Worm (Caenorhabditis elegans): ENCODE results near the gene slc-17.7.

Gene slc-17.7

ce11 chrV:9221566-9221965 lies 44.7 kb downstream of the slc-17.7 start, which contains the start of gene grd-6:
grd-6 (plus strand) TSS chrV:9221866.
- TF ChIP-seq gmeb-1 (tag; optimal IDR thresholded peaks at IDR 0.05) (no peak), ceh-16 (tag; optimal IDR thresholded peaks at IDR 0.05) (no peak), mdl-1 (tag; optimal IDR thresholded peaks at IDR 0.05) (no peak), nhr-77 (tag; optimal IDR thresholded peaks at IDR 0.05) (no peak), ceh-82 (tag; optimal IDR thresholded peaks at IDR 0.05) (no peak), mab-5 (tag; optimal IDR thresholded peaks at IDR 0.05) (no peak), nhr-11 (tag; optimal IDR thresholded peaks at IDR 0.05) (no peak), peb-1 (tag; optimal IDR thresholded peaks at IDR 0.05) (no peak), nhr-23 (tag; optimal IDR thresholded peaks at IDR 0.05) (no peak), unc-39 (tag; optimal IDR thresholded peaks at IDR 0.05) (no peak), F13H6.1 (tag; optimal IDR thresholded peaks at IDR 0.05) (no peak), snpc-4 (tag; optimal IDR thresholded peaks at IDR 0.05) (no peak), fos-1 (tag; optimal IDR thresholded peaks at IDR 0.05) (no peak), ztf-1 (GFP tag; conservative IDR thresholded peaks at IDR 0.05) (no peak), ZK546.5 (tag; optimal IDR thresholded peaks at IDR 0.05) (no peak), C34F6.9 (tag; optimal IDR thresholded peaks at IDR 0.05) (no peak), nhr-6 (tag; optimal IDR thresholded peaks at IDR 0.05) (no peak), crh-2 (tag; optimal IDR thresholded peaks at IDR 0.05) (no peak)

DNA sequence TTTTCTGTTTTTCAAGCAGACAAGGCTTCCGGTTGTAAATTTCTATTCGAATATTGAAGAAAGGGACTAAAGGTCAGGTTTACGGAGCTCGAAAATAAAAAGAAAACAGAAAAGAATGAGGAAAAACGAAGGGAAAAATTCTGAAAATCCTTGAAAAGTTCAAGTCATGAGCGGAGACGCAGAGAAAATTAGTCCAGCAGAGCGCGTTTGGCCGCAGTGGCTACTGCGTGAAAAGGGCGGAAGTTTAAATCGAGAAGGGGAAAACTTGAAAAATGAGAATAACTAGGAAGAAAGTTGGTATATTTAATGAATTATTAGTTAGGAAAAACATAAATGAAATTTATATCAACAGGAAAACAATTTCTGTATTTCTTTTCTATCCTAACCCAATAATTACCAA lies 45.9 kb downstream of the slc-17.7 start:
- TF ChIP-seq lsy-2 (tag; optimal IDR thresholded peaks at IDR 0.05) (peak in 1 of 2 experiments; percentile 63), nhr-21 (tag; optimal IDR thresholded peaks at IDR 0.05) (no peak), unc-55 (GFP tag; optimal IDR thresholded peaks at IDR 0.05) (peak; percentile 79), fos-1 (tag; optimal IDR thresholded peaks at IDR 0.05) (peak; percentile 34), F13H6.1 (tag; optimal IDR thresholded peaks at IDR 0.05) (peak; percentile 23), C34F6.9 (tag; optimal IDR thresholded peaks at IDR 0.05) (peak; percentile 59), ztf-4 (tag; optimal IDR thresholded peaks at IDR 0.05) (no peak), sma-9 (GFP tag; optimal IDR thresholded peaks at IDR 0.05) (peak; percentile 58), sma-9 (tag; optimal IDR thresholded peaks at IDR 0.05) (no peak), gmeb-1 (tag; optimal IDR thresholded peaks at IDR 0.05) (peak; percentile 85), aly-2 (tag; optimal IDR thresholded peaks at IDR 0.05) (no peak), ZK546.5 (tag; optimal IDR thresholded peaks at IDR 0.05) (no peak), nhr-10 (tag; optimal IDR thresholded peaks at IDR 0.05) (no peak), alr-1 (tag; optimal IDR thresholded peaks at IDR 0.05) (no peak), Y55F3AM.14 (GFP tag; optimal IDR thresholded peaks at IDR 0.05) (no peak), ama-1 (optimal IDR thresholded peaks at IDR 0.05) (no peak), nhr-77 (tag; optimal IDR thresholded peaks at IDR 0.05) (no peak), lin-11 (tag; optimal IDR thresholded peaks at IDR 0.05) (peak; percentile 22), nhr-12 (tag; optimal IDR thresholded peaks at IDR 0.05) (no peak), sma-3 (GFP tag; optimal IDR thresholded peaks at IDR 0.05) (no peak), elt-3 (tag; optimal IDR thresholded peaks at IDR 0.05) (no peak), nhr-129 (tag; optimal IDR thresholded peaks at IDR 0.05) (peak; percentile 49), egl-27 (tag; optimal IDR thresholded peaks at IDR 0.05) (no peak), lin-13 (GFP tag; optimal IDR thresholded peaks at IDR 0.05) (peak; percentile 50), nhr-6 (tag; optimal IDR thresholded peaks at IDR 0.05) (no peak), crh-2 (tag; optimal IDR thresholded peaks at IDR 0.05) (peak; percentile 57), unc-62 (GFP tag; optimal IDR thresholded peaks at IDR 0.05) (no peak)

- TF ChIP-seq unc-55 (GFP tag; optimal IDR thresholded peaks at IDR 0.05), result no peak
- TF ChIP-seq lin-13 (GFP tag; optimal IDR thresholded peaks at IDR 0.05), result no peak
- TF ChIP-seq nhr-6 (tag; optimal IDR thresholded peaks at IDR 0.05), result no peak
- TF ChIP-seq sma-3 (GFP tag; optimal IDR thresholded peaks at IDR 0.05), result no peak
- TF ChIP-seq nhr-77 (tag; optimal IDR thresholded peaks at IDR 0.05), result no peak
- TF ChIP-seq fos-1 (tag; optimal IDR thresholded peaks at IDR 0.05), result no peak
- no peak for TF ChIP-seq ztf-1 (GFP tag; conservative IDR thresholded peaks at IDR 0.05)
- TF ChIP-seq nhr-10 (tag; optimal IDR thresholded peaks at IDR 0.05), result no peak
- TF ChIP-seq nhr-11 (tag; optimal IDR thresholded peaks at IDR 0.05), result no peak
- TF ChIP-seq mbf-1 (tag; optimal IDR thresholded peaks at IDR 0.05), result no peak
- no peak for TF ChIP-seq nhr-12 (tag; optimal IDR thresholded peaks at IDR 0.05)
- TF ChIP-seq unc-62 (GFP tag; optimal IDR thresholded peaks at IDR 0.05), result no peak
- no peak for TF ChIP-seq ztf-11 (tag; optimal IDR thresholded peaks at IDR 0.05)
- no peak for TF ChIP-seq mab-5 (tag; optimal IDR thresholded peaks at IDR 0.05)
- no peak for TF ChIP-seq nhr-21 (tag; optimal IDR thresholded peaks at IDR 0.05)
- no peak for TF ChIP-seq ama-1 (optimal IDR thresholded peaks at IDR 0.05)
- no peak for TF ChIP-seq crh-2 (tag; optimal IDR thresholded peaks at IDR 0.05)
- no peak for TF ChIP-seq peb-1 (tag; optimal IDR thresholded peaks at IDR 0.05)
Measured at ce11 chrV:9219390-9219733, 46.9 kb downstream of the slc-17.7 start.

All from whole organism, L2 larva.